Fruit fly (Drosophila melanogaster): Measurements from ENCODE around the gene ash2.

dm6 chr3R:24626667-24627066 lies 23.3 kb upstream of the ash2 start:
- TF ChIP-seq chinmo (GFP tag; IDR thresholded peaks at IDR 0.05; ENCODE audit: partially characterized antibody) (no peak), CG17385 (GFP tag; optimal IDR thresholded peaks at IDR 0.05) (no peak), CG6791 (GFP tag; IDR thresholded peaks at IDR 0.05; ENCODE audit: partially characterized antibody) (no peak), Hmx (GFP tag; optimal IDR thresholded peaks at IDR 0.05) (no peak), nmo (GFP tag; optimal IDR thresholded peaks at IDR 0.05) (no peak), CG16815 (GFP tag; optimal IDR thresholded peaks at IDR 0.05) (no peak), Kr (GFP tag; optimal IDR thresholded peaks at IDR 0.05) (no peak)
